Fruit fly (Drosophila melanogaster) whole organism, embryonic: ENCODE results near the gene mey.

Source experiments
- Abd-B ChIP-seq: fragments of 200-800 bp; sonication (Bioruptor generic); optimal IDR thresholded peaks from 2 replicates; lab custom pipeline; 2018; ENCODE audit warnings: missing biosample characterization, mild to moderate bottlenecking, missing genetic modification characterization, moderate library complexity
- B-H1 ChIP-seq: fragments of 200-800 bp; sonication (Bioruptor generic); IDR thresholded peaks from 3 replicates; pipeline ENCODE4 v1.3.6; 2022; ENCODE audit warnings: missing biosample characterization, missing genetic modification characterization
- CG10366 ChIP-seq: fragments of 200-800 bp; sonication (Bioruptor generic); IDR thresholded peaks from 2 replicates; pipeline ENCODE4 v1.3.6; 2022; ENCODE audit warnings: missing biosample characterization, missing genetic modification characterization
- CG10431 ChIP-seq: fragments of 200-800 bp; sonication (Bioruptor generic); optimal IDR thresholded peaks from 3 replicates; lab custom pipeline; 2018; ENCODE audit warnings: missing biosample characterization, mild to moderate bottlenecking, missing genetic modification characterization
- CG10462 ChIP-seq: fragments of 200-800 bp; sonication (Bioruptor generic); optimal IDR thresholded peaks from 2 replicates; lab custom pipeline; 2016; ENCODE audit warnings: missing biosample characterization, missing genetic modification characterization
- CG11504 ChIP-seq: fragments of 200-800 bp; sonication (Bioruptor generic); optimal IDR thresholded peaks from 3 replicates; lab custom pipeline; 2019; ENCODE audit warnings: missing biosample characterization, mild to moderate bottlenecking, missing genetic modification characterization, moderate library complexity
- CG11560 ChIP-seq: fragments of 200-800 bp; sonication (Bioruptor generic); IDR thresholded peaks from 3 replicates; pipeline ENCODE4 v1.3.6; 2022; ENCODE audit warnings: missing biosample characterization, missing genetic modification characterization
- CG12104 ChIP-seq: fragments of 200-800 bp; sonication (Bioruptor generic); optimal IDR thresholded peaks from 3 replicates; lab custom pipeline; 2016; ENCODE audit warnings: missing biosample characterization, missing genetic modification characterization
- CG12769 ChIP-seq: fragments of 200-800 bp; sonication (Bioruptor generic); optimal IDR thresholded peaks from 2 replicates; lab custom pipeline; 2019; ENCODE audit warnings: missing biosample characterization, mild to moderate bottlenecking, missing genetic modification characterization, moderate library complexity
- CG14014 ChIP-seq: fragments of 200-800 bp; sonication (Bioruptor generic); IDR thresholded peaks from 2 replicates; pipeline ENCODE4 v1.3.6; 2022; ENCODE audit warnings: missing biosample characterization, missing genetic modification characterization
- CG14050 ChIP-seq: fragments of 200-800 bp; sonication (Bioruptor generic); IDR thresholded peaks from 3 replicates; pipeline ENCODE4 v1.3.6; 2022; ENCODE audit warnings: missing biosample characterization, missing genetic modification characterization
- CG15479 ChIP-seq: fragments of 200-800 bp; sonication (Bioruptor generic); optimal IDR thresholded peaks from 3 replicates; lab custom pipeline; 2019; ENCODE audit warnings: missing biosample characterization, mild to moderate bottlenecking, missing genetic modification characterization, moderate library complexity
- CG17829 ChIP-seq: fragments of 200-800 bp; optimal IDR thresholded peaks from 2 replicates; lab custom pipeline; 2019; ENCODE audit warnings: missing biosample characterization, mild to moderate bottlenecking, missing genetic modification characterization, moderate library complexity
- CG18476 ChIP-seq: fragments of 200-800 bp; sonication (Bioruptor generic); optimal IDR thresholded peaks from 2 replicates; lab custom pipeline; 2016; ENCODE audit warnings: missing biosample characterization, mild to moderate bottlenecking, missing genetic modification characterization
- CG2199 ChIP-seq: fragments of 200-800 bp; sonication (Bioruptor generic); IDR thresholded peaks from 3 replicates; pipeline ENCODE4 v1.3.6; 2022; ENCODE audit warnings: missing biosample characterization, missing genetic modification characterization
- CG3847 ChIP-seq: fragments of 200-800 bp; sonication (Bioruptor generic); IDR thresholded peaks from 2 replicates; pipeline ENCODE4 v1.3.6; 2022; ENCODE audit warnings: missing biosample characterization, missing genetic modification characterization
- CG42726 ChIP-seq: fragments of 200-800 bp; sonication (Bioruptor generic); IDR thresholded peaks from 2 replicates; pipeline ENCODE4 v1.3.6; 2022; ENCODE audit warnings: missing biosample characterization, missing genetic modification characterization; ENCODE audit not compliant: partially characterized antibody
- CG4360 ChIP-seq: fragments of 200-800 bp; sonication (Bioruptor generic); IDR thresholded peaks from 2 replicates; pipeline ENCODE4 v1.3.6; 2022; ENCODE audit warnings: missing biosample characterization, missing genetic modification characterization
- CG4617 ChIP-seq: fragments of 200-800 bp; sonication (Bioruptor generic); optimal IDR thresholded peaks from 3 replicates; lab custom pipeline; 2016; ENCODE audit warnings: missing biosample characterization, missing genetic modification characterization, borderline replicate concordance
- CG5245 ChIP-seq: fragments of 200-800 bp; sonication (Bioruptor generic); optimal IDR thresholded peaks from 3 replicates; lab custom pipeline; 2016; ENCODE audit warnings: missing biosample characterization, missing genetic modification characterization
- CG6175 ChIP-seq: fragments of 200-800 bp; sonication (Bioruptor generic); IDR thresholded peaks from 3 replicates; pipeline ENCODE4 v1.3.6; 2022; ENCODE audit warnings: missing biosample characterization, missing genetic modification characterization
- CG7357 ChIP-seq: fragments of 200-800 bp; sonication (Bioruptor generic); IDR thresholded peaks from 3 replicates; pipeline ENCODE4 v1.3.6; 2022; ENCODE audit warnings: missing biosample characterization, missing genetic modification characterization
- CG7372 ChIP-seq: fragments of 200-800 bp; sonication (Bioruptor generic); IDR thresholded peaks from 2 replicates; pipeline ENCODE4 v1.3.6; 2022; ENCODE audit warnings: missing biosample characterization, missing genetic modification characterization
- CG8290 ChIP-seq, 3 experiments: fragments of 200-800 bp; sonication (Bioruptor generic); optimal IDR thresholded peaks; 2 replicates each; lab custom pipeline; 2016 to 2019; ENCODE audit warnings: missing biosample characterization in 3 of 3, missing genetic modification characterization in 3 of 3, mild to moderate bottlenecking in 2 of 3, moderate library complexity in 1 of 3
- CG9932 ChIP-seq: fragments of 200-800 bp; sonication (Bioruptor generic); IDR thresholded peaks from 2 replicates; pipeline ENCODE4 v1.3.6; 2022; ENCODE audit warnings: missing biosample characterization, missing genetic modification characterization
- CoRest ChIP-seq: fragments of 200-800 bp; sonication (Bioruptor generic); optimal IDR thresholded peaks from 3 replicates; lab custom pipeline; 2018; ENCODE audit warnings: missing biosample characterization, mild to moderate bottlenecking, missing genetic modification characterization, moderate library complexity
- Dfd ChIP-seq, 2 experiments: fragments of >200 bp; optimal IDR thresholded peaks; 2 replicates each; lab custom pipeline; 2017; ENCODE audit warnings: missing biosample characterization in 2 of 2, missing genetic modification characterization in 2 of 2
- H2.0 ChIP-seq: fragments of 200-800 bp; sonication (Bioruptor generic); IDR thresholded peaks from 2 replicates; pipeline ENCODE4 v1.3.6; 2022; ENCODE audit warnings: missing biosample characterization, missing genetic modification characterization
- HLH4C ChIP-seq: fragments of 200-800 bp; sonication (Bioruptor generic); IDR thresholded peaks from 3 replicates; pipeline ENCODE4 v1.3.6; 2022; ENCODE audit warnings: missing biosample characterization, missing genetic modification characterization; ENCODE audit not compliant: partially characterized antibody
- HLH54F ChIP-seq: fragments of 200-800 bp; sonication (Bioruptor generic); optimal IDR thresholded peaks from 3 replicates; lab custom pipeline; 2016; ENCODE audit warnings: missing biosample characterization, missing genetic modification characterization
- Hmr ChIP-seq: fragments of 200-800 bp; sonication (Bioruptor generic); optimal IDR thresholded peaks from 3 replicates; lab custom pipeline; 2017; ENCODE audit warnings: mild to moderate bottlenecking, missing biosample characterization, missing genetic modification reagents, missing genetic modification characterization
- Nf-YB ChIP-seq: fragments of 200-800 bp; sonication (Bioruptor generic); optimal IDR thresholded peaks from 3 replicates; lab custom pipeline; 2019; ENCODE audit warnings: missing biosample characterization, mild to moderate bottlenecking, missing genetic modification characterization, moderate library complexity
- Nf-YC ChIP-seq: fragments of 200-800 bp; optimal IDR thresholded peaks from 3 replicates; lab custom pipeline; 2019; ENCODE audit warnings: missing biosample characterization, mild to moderate bottlenecking, missing genetic modification characterization, moderate library complexity
- Ptx1 ChIP-seq: fragments of 200-800 bp; sonication (Bioruptor generic); IDR thresholded peaks from 2 replicates; pipeline ENCODE4 v1.3.6; 2022; ENCODE audit warnings: missing biosample characterization, missing genetic modification characterization
- Ravus ChIP-seq: fragments of 200-800 bp; sonication (Bioruptor generic); IDR thresholded peaks from 2 replicates; pipeline ENCODE4 v1.3.6; 2022; ENCODE audit warnings: missing biosample characterization, missing genetic modification characterization
- Side ChIP-seq: fragments of 200-800 bp; sonication (Bioruptor generic); optimal IDR thresholded peaks from 2 replicates; lab custom pipeline; 2016; ENCODE audit warnings: missing biosample characterization, missing genetic modification characterization
- Tbp ChIP-seq: fragments of >200 bp; optimal IDR thresholded peaks from 2 replicates; lab custom pipeline; 2018; ENCODE audit warnings: missing biosample characterization, missing genetic modification characterization
- croc ChIP-seq: fragments of 200-800 bp; sonication (Bioruptor generic); conservative IDR thresholded peaks from 3 replicates; pipeline ENCODE4 v1.3.6; 2022; ENCODE audit warnings: missing biosample characterization, missing genetic modification characterization
- ems ChIP-seq: fragments of 200-800 bp; sonication (Bioruptor generic); optimal IDR thresholded peaks from 3 replicates; lab custom pipeline; 2016; ENCODE audit warnings: missing biosample characterization, missing genetic modification characterization
- en ChIP-seq: fragments of 200-800 bp; sonication (Bioruptor generic); optimal IDR thresholded peaks from 2 replicates; lab custom pipeline; 2016; ENCODE audit warnings: missing biosample characterization, missing genetic modification characterization
- ewg ChIP-seq: fragments of 200-800 bp; sonication (Bioruptor generic); optimal IDR thresholded peaks from 3 replicates; lab custom pipeline; 2017; ENCODE audit warnings: mild to moderate bottlenecking, missing biosample characterization, missing genetic modification reagents, missing genetic modification characterization
- fd96Cb ChIP-seq: fragments of 200-800 bp; sonication (Bioruptor generic); optimal IDR thresholded peaks from 2 replicates; lab custom pipeline; 2018; ENCODE audit warnings: missing biosample characterization, mild to moderate bottlenecking, missing genetic modification characterization, moderate library complexity
- gcm2 ChIP-seq: fragments of 200-800 bp; sonication (Bioruptor generic); optimal IDR thresholded peaks from 2 replicates; lab custom pipeline; 2016; ENCODE audit warnings: missing biosample characterization, missing genetic modification characterization
- ind ChIP-seq: fragments of 200-800 bp; sonication (Bioruptor generic); optimal IDR thresholded peaks from 3 replicates; lab custom pipeline; 2016; ENCODE audit warnings: missing biosample characterization, missing genetic modification characterization
- inv ChIP-seq: fragments of 200-800 bp; sonication (Bioruptor generic); IDR thresholded peaks from 2 replicates; pipeline ENCODE4 v1.3.6; 2022; ENCODE audit warnings: missing biosample characterization, missing genetic modification characterization; ENCODE audit not compliant: partially characterized antibody
- klu ChIP-seq: fragments of 200-800 bp; sonication (Bioruptor generic); IDR thresholded peaks from 2 replicates; pipeline ENCODE4 v1.3.6; 2022; ENCODE audit warnings: missing biosample characterization, missing genetic modification characterization
- nerfin-2 ChIP-seq: fragments of 200-800 bp; sonication (Bioruptor generic); IDR thresholded peaks from 2 replicates; pipeline ENCODE4 v1.3.6; 2022; ENCODE audit warnings: missing biosample characterization, missing genetic modification characterization; ENCODE audit not compliant: partially characterized antibody
- oc ChIP-seq: fragments of 200-800 bp; sonication (Bioruptor generic); optimal IDR thresholded peaks from 2 replicates; lab custom pipeline; 2018; ENCODE audit warnings: missing biosample characterization, mild to moderate bottlenecking, missing genetic modification characterization, moderate library complexity
- prd ChIP-seq, 3 experiments: fragments of >200 bp in 2 of 3; fragments of 200-800 bp in 1 of 3; sonication (Bioruptor generic) in 1 of 3; optimal IDR thresholded peaks in 2 of 3; IDR thresholded peaks in 1 of 3; 2 replicates in 2 of 3; 3 replicates in 1 of 3; pipeline versions ENCODE4 v1.3.6 to Lab custom; 2017 to 2022; ENCODE audit warnings: missing biosample characterization in 1 of 3, missing genetic modification characterization in 1 of 3
- row ChIP-seq: fragments of 200-800 bp; sonication (Bioruptor generic); IDR thresholded peaks from 3 replicates; pipeline ENCODE4 v1.3.6; 2022; ENCODE audit warnings: missing biosample characterization, missing genetic modification characterization
- z ChIP-seq: fragments of 200-800 bp; sonication (Bioruptor generic); IDR thresholded peaks from 3 replicates; pipeline ENCODE4 v1.3.6; 2022; ENCODE audit warnings: missing biosample characterization, missing genetic modification characterization

The mey gene

DNA sequence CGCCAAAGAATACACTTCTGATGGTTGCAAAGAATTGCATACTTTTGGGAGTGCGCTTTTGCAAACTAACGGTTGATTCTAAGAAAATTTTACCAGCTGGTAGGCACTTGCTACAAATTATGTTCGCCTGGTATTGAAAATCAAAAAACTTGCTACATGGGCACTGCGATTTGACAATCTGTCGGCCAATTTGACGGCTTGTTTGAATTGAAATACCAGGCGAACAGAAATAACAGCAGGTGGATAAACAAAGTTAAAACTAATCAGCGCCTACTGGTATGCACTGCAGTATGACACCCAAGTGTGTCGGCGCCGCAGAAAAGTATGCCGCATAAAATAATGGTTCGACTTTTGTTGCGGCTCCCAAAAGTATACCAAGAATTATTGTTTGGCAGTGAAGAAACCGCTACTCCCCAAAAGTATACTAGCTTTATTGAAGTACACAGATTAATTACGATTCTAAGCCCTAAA is 41.0 kb upstream of the mey start (continued):
- TF ChIP-seq gcm2 (GFP tag; lab: Kevin White, UChicago) (no peak), CG42726 (GFP tag; lab: Robert Waterston, UW) (peak; percentile 60), HLH54F (GFP tag; lab: Kevin White, UChicago) (no peak), CG14050 (no peak), CG8290 (GFP tag; optimal IDR thresholded peaks at IDR 0.05; lab: Kevin White, UChicago) (peak; percentile 96), CG8290 (tag; optimal IDR thresholded peaks at IDR 0.05; lab: Kevin White, UChicago) (peak; percentile 65 to 86), CG9932 (no peak), CG10462 (GFP tag; lab: Kevin White, UChicago) (peak; percentile 75), Hmr (GFP tag; lab: Kevin White, UChicago) (peak; percentile 57), CoRest (tag; lab: Kevin White, UChicago) (peak; percentile 34), CG2199 (no peak), Nf-YC (no peak), ewg (GFP tag; lab: Kevin White, UChicago) (no peak), H2.0 (GFP tag; lab: Robert Waterston, UW) (no peak), Ptx1 (GFP tag; lab: Robert Waterston, UW) (no peak), CG14014 (GFP tag; lab: Robert Waterston, UW) (no peak), CG12769 (tag; lab: Kevin White, UChicago) (no peak), HLH4C (GFP tag; lab: Robert Waterston, UW) (0 out of 3 replicates have a peak, but pooled peaks have one; percentile 21), Nf-YB (GFP tag; lab: Kevin White, UChicago) (no peak), CG10431 (GFP tag; lab: Kevin White, UChicago) (no peak), CG11504 (tag; lab: Kevin White, UChicago) (no peak), Ravus (GFP tag; lab: Robert Waterston, UW) (no peak), fd96Cb (no peak), CG11560 (tag; lab: Robert Waterston, UW) (no peak), CG4360 (no peak), CG18476 (GFP tag; lab: Kevin White, UChicago) (no peak), croc (GFP tag; lab: Robert Waterston, UW) (no peak), CG7357 (GFP tag; lab: Robert Waterston, UW) (no peak), nerfin-2 (GFP tag; lab: Robert Waterston, UW) (peak; percentile 13; the same call in 1 of the 2 replicates), CG3847 (GFP tag; lab: Robert Waterston, UW) (no peak), z (GFP tag; lab: Robert Waterston, UW) (no peak), Side (GFP tag; lab: Kevin White, UChicago) (no peak), Abd-B (no peak), CG10366 (GFP tag; lab: Robert Waterston, UW) (no peak), CG6175 (GFP tag; lab: Robert Waterston, UW) (no peak), CG7372 (GFP tag; lab: Robert Waterston, UW) (no peak), CG15479 (no peak), row (GFP tag; lab: Robert Waterston, UW) (no peak), ems (GFP tag; lab: Kevin White, UChicago) (no peak), CG5245 (GFP tag; lab: Kevin White, UChicago) (no peak), CG4617 (GFP tag; lab: Kevin White, UChicago) (no peak), Dfd (GFP tag; optimal IDR thresholded peaks at IDR 0.05; lab: Kevin White, UChicago) (no peak), en (GFP tag; lab: Kevin White, UChicago) (no peak), klu (GFP tag; lab: Robert Waterston, UW) (no peak), prd (optimal IDR thresholded peaks at IDR 0.05; lab: Kevin White, UChicago) (no peak), prd (GFP tag; IDR thresholded peaks at IDR 0.05; lab: Robert Waterston, UW) (no peak), CG17829 (tag; lab: Kevin White, UChicago) (no peak), inv (GFP tag; lab: Robert Waterston, UW) (peak; percentile 35; the same call in 1 of the 2 replicates), Tbp (GFP tag; lab: Kevin White, UChicago) (peak; percentile 51), oc (tag; lab: Kevin White, UChicago) (no peak), ind (GFP tag; lab: Kevin White, UChicago) (no peak), CG12104 (GFP tag; lab: Kevin White, UChicago) (no peak), B-H1 (GFP tag; lab: Robert Waterston, UW) (no peak)
